Fruit fly (Drosophila melanogaster) whole organism, wandering third instar larva: Measurements from ENCODE around the gene CG8301.

Experiments used
- Abd-B ChIP-seq: fragments of >200 bp; optimal IDR thresholded peaks from 2 replicates; lab custom pipeline; 2017; ENCODE audit warnings: missing biosample characterization, missing genetic modification characterization
- CG9705 ChIP-seq: fragments of 200-800 bp; sonication (Bioruptor generic); optimal IDR thresholded peaks from 2 replicates; lab custom pipeline; 2018; ENCODE audit warnings: missing biosample characterization, mild to moderate bottlenecking, missing genetic modification characterization
- CrebA ChIP-seq: fragments of 200-800 bp; sonication (Bioruptor generic); optimal IDR thresholded peaks from 2 replicates; lab custom pipeline; 2016; ENCODE audit warnings: missing biosample characterization, mild to moderate bottlenecking, missing genetic modification characterization, borderline replicate concordance
- Hr78 ChIP-seq: fragments of >200 bp; optimal IDR thresholded peaks from 2 replicates; lab custom pipeline; 2017; ENCODE audit warnings: missing biosample characterization, missing genetic modification characterization
- Jra ChIP-seq: sonication (Bioruptor generic); optimal IDR thresholded peaks from 2 replicates; lab custom pipeline; 2016; ENCODE audit warnings: missing biosample characterization, missing genetic modification characterization
- Rel ChIP-seq, 2 experiments: fragments of 200-800 bp; sonication (Bioruptor generic) in 1 of 2; optimal IDR thresholded peaks; 2 replicates in 1 of 2; 3 replicates in 1 of 2; lab custom pipeline; 2016 to 2019; ENCODE audit warnings: mild to moderate bottlenecking in 2 of 2, missing biosample characterization in 2 of 2, missing genetic modification characterization in 2 of 2, moderate library complexity in 1 of 2
- Vsx2 ChIP-seq: fragments of 200-300, 225-300 bp; sonication (Bioruptor generic); optimal IDR thresholded peaks from 2 replicates; lab custom pipeline; 2018; ENCODE audit warnings: missing biosample characterization, missing genetic modification characterization; ENCODE audit not compliant: partially characterized antibody
- br ChIP-seq: fragments of 200-800 bp; sonication (Bioruptor generic); optimal IDR thresholded peaks from 2 replicates; lab custom pipeline; 2016; ENCODE audit warnings: missing biosample characterization, missing genetic modification characterization
- dmrt93B ChIP-seq: fragments of 200-800 bp; sonication (Bioruptor generic); optimal IDR thresholded peaks from 2 replicates; lab custom pipeline; 2018; ENCODE audit warnings: missing biosample characterization, mild to moderate bottlenecking, missing genetic modification characterization
- ey ChIP-seq: fragments of 200-800 bp; sonication (Bioruptor generic); optimal IDR thresholded peaks from 2 replicates; lab custom pipeline; 2016; ENCODE audit warnings: missing biosample characterization, missing genetic modification characterization
- h ChIP-seq: fragments of 200-800 bp; sonication (Bioruptor generic); optimal IDR thresholded peaks from 3 replicates; lab custom pipeline; 2016; ENCODE audit warnings: missing biosample characterization, mild to moderate bottlenecking, missing genetic modification characterization
- pan ChIP-seq: fragments of >200 bp; optimal IDR thresholded peaks from 2 replicates; lab custom pipeline; 2017
- psq ChIP-seq: fragments of 200-800 bp; sonication (Bioruptor generic); optimal IDR thresholded peaks from 3 replicates; lab custom pipeline; 2017; ENCODE audit warnings: missing biosample characterization, mild to moderate bottlenecking, missing genetic modification characterization, moderate library complexity

DNA sequence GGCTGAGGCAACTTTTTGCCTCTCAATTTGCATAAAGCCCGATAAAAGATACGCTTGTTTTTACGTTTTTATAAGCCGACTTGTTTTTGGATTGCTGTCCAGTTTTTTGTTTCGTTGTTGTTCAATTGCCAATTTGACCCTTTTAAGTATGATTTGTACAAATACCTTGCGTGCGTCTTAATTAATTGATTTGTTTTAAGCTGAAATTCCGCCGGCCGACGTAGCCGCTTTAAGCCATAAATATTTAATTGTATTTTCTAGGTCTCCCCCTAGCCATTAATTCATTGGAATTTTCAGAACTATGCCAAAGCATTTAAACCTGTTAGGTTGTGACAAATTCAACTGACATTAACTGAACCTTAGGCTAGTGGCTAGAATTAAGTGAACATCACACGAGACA, 15.5 kb downstream of the CG8301 start:
- TF ChIP-seq Vsx2 (GFP tag; lab: Kevin White, UChicago) (no peak), psq (GFP tag; lab: Kevin White, UChicago) (no peak), CrebA (no peak), dmrt93B (GFP tag; lab: Kevin White, UChicago) (no peak), pan (lab: Kevin White, UChicago) (no peak), Rel (GFP tag; optimal IDR thresholded peaks at IDR 0.05; lab: Kevin White, UChicago) (no peak), Rel (tag; optimal IDR thresholded peaks at IDR 0.05; lab: Kevin White, UChicago) (no peak), h (no peak), Abd-B (no peak), CG9705 (GFP tag; lab: Kevin White, UChicago) (no peak), Jra (GFP tag; lab: Kevin White, UChicago) (no peak), Hr78 (GFP tag; lab: Kevin White, UChicago) (no peak), ey (GFP tag; lab: Kevin White, UChicago) (no peak), br (GFP tag; lab: Kevin White, UChicago) (no peak)
